Worm (Caenorhabditis elegans) whole organism, L1 larva: ENCODE measurements around the gene C52B9.8.

ENCODE experiments used
- C04F5.9 ChIP-seq: sonication (generic microtip); optimal IDR thresholded peaks from 2 replicates; lab custom pipeline; 2016; ENCODE audit warnings: missing genetic modification characterization, missing compliant biosample characterization
- Y116A8C.19 ChIP-seq: sonication (generic microtip); optimal IDR thresholded peaks from 2 replicates; lab custom pipeline; 2016; ENCODE audit warnings: missing compliant biosample characterization, missing genetic modification characterization, borderline replicate concordance
- alr-1 ChIP-seq: fragments of 200-800 bp; sonication (Bioruptor generic); optimal IDR thresholded peaks from 2 replicates; lab custom pipeline; 2018; ENCODE audit warnings: borderline replicate concordance, mild to moderate bottlenecking, missing genetic modification characterization, missing compliant biosample characterization
- aly-2 ChIP-seq: fragments of 150-350 bp; optimal IDR thresholded peaks from 2 replicates; lab custom pipeline; 2014; ENCODE audit warnings: missing biosample characterization, missing genetic modification characterization
- blmp-1 ChIP-seq: fragments of 150-350 bp; optimal IDR thresholded peaks from 2 replicates; lab custom pipeline; 2014; ENCODE audit warnings: missing biosample characterization, missing genetic modification characterization
- ceh-63 ChIP-seq: fragments of 200-800 bp; sonication (Bioruptor generic); optimal IDR thresholded peaks from 2 replicates; lab custom pipeline; 2018; ENCODE audit warnings: mild to moderate bottlenecking, missing genetic modification characterization, missing compliant biosample characterization
- ceh-8 ChIP-seq: fragments of 200-800 bp; sonication (Bioruptor generic); optimal IDR thresholded peaks from 2 replicates; lab custom pipeline; 2018; ENCODE audit warnings: mild to moderate bottlenecking, missing genetic modification characterization, moderate library complexity, missing compliant biosample characterization
- ceh-88 ChIP-seq: fragments of 200-800 bp; sonication (Bioruptor generic); IDR thresholded peaks from 2 replicates; pipeline ENCODE4 v1.3.6; 2022; ENCODE audit warnings: missing genetic modification characterization, missing compliant biosample characterization
- ceh-90 ChIP-seq: sonication (generic microtip); optimal IDR thresholded peaks from 2 replicates; lab custom pipeline; 2016; ENCODE audit warnings: missing genetic modification characterization, missing compliant biosample characterization
- dsc-1 ChIP-seq: sonication (generic microtip); optimal IDR thresholded peaks from 2 replicates; lab custom pipeline; 2016; ENCODE audit warnings: mild to moderate bottlenecking, missing genetic modification characterization, missing compliant biosample characterization
- efl-1 ChIP-seq, 4 experiments: fragments of 150-350 bp; optimal IDR thresholded peaks in 3 of 4; peaks in 1 of 4; 1 replicate in 1 of 4; 2 replicates in 3 of 4; lab custom pipeline; 2014; ENCODE audit warnings: missing biosample characterization in 2 of 4, missing genetic modification characterization in 2 of 4, missing genetic modification reagents in 2 of 4
- elt-3 ChIP-seq, 6 experiments: fragments of 150-350 bp in 1 of 6; sonication (generic microtip); optimal IDR thresholded peaks; 2 replicates each; lab custom pipeline; 2017 to 2018; ENCODE audit warnings: missing biosample characterization in 6 of 6, missing genetic modification characterization in 6 of 6, inconsistent platforms in 1 of 6
- fkh-10 ChIP-seq: sonication (generic microtip); optimal IDR thresholded peaks from 2 replicates; lab custom pipeline; 2017; ENCODE audit warnings: missing biosample characterization, missing genetic modification reagents, missing genetic modification characterization
- fkh-8 ChIP-seq: sonication (generic microtip); optimal IDR thresholded peaks from 2 replicates; lab custom pipeline; 2016; ENCODE audit warnings: mild to moderate bottlenecking, missing genetic modification characterization, missing compliant biosample characterization
- fos-1 ChIP-seq: fragments of 150-350 bp; optimal IDR thresholded peaks from 2 replicates; lab custom pipeline; 2014; ENCODE audit warnings: missing biosample characterization, missing genetic modification characterization
- hlh-17 ChIP-seq: fragments of 200-800 bp; sonication (Bioruptor generic); optimal IDR thresholded peaks from 2 replicates; lab custom pipeline; 2018; ENCODE audit warnings: missing genetic modification characterization, mild to moderate bottlenecking, missing compliant biosample characterization, moderate library complexity, borderline replicate concordance
- hpl-2 ChIP-seq: fragments of 150-350 bp; optimal IDR thresholded peaks from 2 replicates; lab custom pipeline; 2014; ENCODE audit warnings: missing biosample characterization, missing genetic modification reagents, missing genetic modification characterization
- isw-1 ChIP-seq: fragments of 200-800 bp; sonication (Bioruptor generic); IDR thresholded peaks from 2 replicates; pipeline ENCODE4 v1.3.6; 2022; ENCODE audit warnings: missing genetic modification characterization, missing compliant biosample characterization
- jun-1 ChIP-seq: fragments of 150-350 bp; optimal IDR thresholded peaks from 2 replicates; lab custom pipeline; 2014; ENCODE audit warnings: missing biosample characterization, missing genetic modification reagents, missing genetic modification characterization
- lin-13 ChIP-seq: fragments of 150-350 bp; optimal IDR thresholded peaks from 2 replicates; lab custom pipeline; 2014; ENCODE audit warnings: missing biosample characterization, missing genetic modification reagents, missing genetic modification characterization
- lin-39 ChIP-seq: fragments of 150-350 bp; optimal IDR thresholded peaks from 2 replicates; lab custom pipeline; 2014; ENCODE audit warnings: missing biosample characterization, missing genetic modification reagents, missing genetic modification characterization
- mdl-1 ChIP-seq, 2 experiments: fragments of 150-350 bp; optimal IDR thresholded peaks; 2 replicates each; lab custom pipeline; 2014 to 2017; ENCODE audit warnings: missing biosample characterization in 2 of 2, missing genetic modification characterization in 2 of 2, inconsistent platforms in 1 of 2
- mep-1 ChIP-seq: fragments of 150-350 bp; optimal IDR thresholded peaks from 2 replicates; lab custom pipeline; 2014; ENCODE audit warnings: missing biosample characterization, missing genetic modification characterization
- nhr-11 ChIP-seq: fragments of 150-350 bp; optimal IDR thresholded peaks from 2 replicates; lab custom pipeline; 2014; ENCODE audit warnings: missing biosample characterization, missing genetic modification characterization
- nhr-12 ChIP-seq: sonication (generic microtip); optimal IDR thresholded peaks from 2 replicates; lab custom pipeline; 2017; ENCODE audit warnings: missing biosample characterization, missing genetic modification characterization
- nhr-19 ChIP-seq: fragments of 200-800 bp; sonication (Bioruptor generic); conservative IDR thresholded peaks from 2 replicates; pipeline ENCODE4 v1.3.6; 2022; ENCODE audit warnings: missing genetic modification characterization, missing compliant biosample characterization
- nhr-20 ChIP-seq: sonication (generic microtip); optimal IDR thresholded peaks from 2 replicates; lab custom pipeline; 2016; ENCODE audit warnings: mild to moderate bottlenecking, missing genetic modification characterization, missing compliant biosample characterization
- nhr-28 ChIP-seq: fragments of 150-350 bp; optimal IDR thresholded peaks from 2 replicates; lab custom pipeline; 2014; ENCODE audit warnings: missing biosample characterization, missing genetic modification characterization
- nhr-71 ChIP-seq: sonication (generic microtip); optimal IDR thresholded peaks from 2 replicates; lab custom pipeline; 2016; ENCODE audit warnings: mild to moderate bottlenecking, missing genetic modification characterization, moderate library complexity, missing compliant biosample characterization
- nhr-76 ChIP-seq: sonication (generic microtip); optimal IDR thresholded peaks from 2 replicates; lab custom pipeline; 2017; ENCODE audit warnings: missing biosample characterization, missing genetic modification characterization
- nhr-77 ChIP-seq: fragments of 150-350 bp; optimal IDR thresholded peaks from 2 replicates; lab custom pipeline; 2014; ENCODE audit warnings: missing biosample characterization, missing genetic modification characterization
- nhr-84 ChIP-seq: sonication (generic microtip); optimal IDR thresholded peaks from 2 replicates; lab custom pipeline; 2017; ENCODE audit warnings: missing biosample characterization, missing genetic modification characterization
- nhr-90 ChIP-seq: sonication (generic microtip); optimal IDR thresholded peaks from 2 replicates; lab custom pipeline; 2016; ENCODE audit warnings: mild to moderate bottlenecking, missing genetic modification characterization, missing compliant biosample characterization; ENCODE audit not compliant: poor library complexity
- pag-3 ChIP-seq: sonication (generic microtip); optimal IDR thresholded peaks from 2 replicates; lab custom pipeline; 2017; ENCODE audit warnings: missing genetic modification characterization, mild to moderate bottlenecking, missing compliant biosample characterization, antibody characterized with exemption, borderline replicate concordance; ENCODE audit not compliant: insufficient read depth
- pax-3 ChIP-seq: fragments of 200-800 bp; sonication (Bioruptor generic); optimal IDR thresholded peaks from 2 replicates; lab custom pipeline; 2018; ENCODE audit warnings: mild to moderate bottlenecking, missing genetic modification characterization, moderate library complexity, missing compliant biosample characterization
- pqm-1 ChIP-seq: sonication (generic microtip); optimal IDR thresholded peaks from 3 replicates; lab custom pipeline; 2017; ENCODE audit warnings: missing biosample characterization, missing genetic modification characterization
- snpc-4 ChIP-seq: fragments of 150-350 bp; optimal IDR thresholded peaks from 2 replicates; lab custom pipeline; 2014; ENCODE audit warnings: missing biosample characterization, missing genetic modification characterization
- sup-37 ChIP-seq: fragments of 200-800 bp; sonication (Bioruptor generic); optimal IDR thresholded peaks from 2 replicates; lab custom pipeline; 2018; ENCODE audit warnings: mild to moderate bottlenecking, missing genetic modification characterization, missing compliant biosample characterization
- tbx-2 ChIP-seq: sonication (generic microtip); optimal IDR thresholded peaks from 2 replicates; lab custom pipeline; 2016; ENCODE audit warnings: missing genetic modification characterization, missing compliant biosample characterization
- unc-130 ChIP-seq: fragments of 150-350 bp; optimal IDR thresholded peaks from 2 replicates; lab custom pipeline; 2017; ENCODE audit warnings: missing biosample characterization, missing genetic modification characterization, inconsistent platforms
- unc-30 ChIP-seq: sonication (generic microtip); optimal IDR thresholded peaks from 2 replicates; lab custom pipeline; 2017; ENCODE audit warnings: missing biosample characterization, missing genetic modification characterization
- unc-62 ChIP-seq: fragments of 150-350 bp; optimal IDR thresholded peaks from 2 replicates; lab custom pipeline; 2014; ENCODE audit warnings: missing biosample characterization, missing genetic modification reagents, missing genetic modification characterization
- unc-86 ChIP-seq: sonication (generic microtip); optimal IDR thresholded peaks from 2 replicates; lab custom pipeline; 2016; ENCODE audit warnings: missing genetic modification characterization, missing compliant biosample characterization
- vab-15 ChIP-seq: sonication (generic microtip); optimal IDR thresholded peaks from 2 replicates; lab custom pipeline; 2017; ENCODE audit warnings: missing genotype, mild to moderate bottlenecking, missing genetic modification characterization, missing compliant biosample characterization
- zip-4 ChIP-seq: fragments of 200-800 bp; sonication (Bioruptor generic); optimal IDR thresholded peaks from 2 replicates; lab custom pipeline; 2018; ENCODE audit warnings: mild to moderate bottlenecking, missing genetic modification characterization, moderate library complexity, missing compliant biosample characterization

The C52B9.8 gene

DNA sequence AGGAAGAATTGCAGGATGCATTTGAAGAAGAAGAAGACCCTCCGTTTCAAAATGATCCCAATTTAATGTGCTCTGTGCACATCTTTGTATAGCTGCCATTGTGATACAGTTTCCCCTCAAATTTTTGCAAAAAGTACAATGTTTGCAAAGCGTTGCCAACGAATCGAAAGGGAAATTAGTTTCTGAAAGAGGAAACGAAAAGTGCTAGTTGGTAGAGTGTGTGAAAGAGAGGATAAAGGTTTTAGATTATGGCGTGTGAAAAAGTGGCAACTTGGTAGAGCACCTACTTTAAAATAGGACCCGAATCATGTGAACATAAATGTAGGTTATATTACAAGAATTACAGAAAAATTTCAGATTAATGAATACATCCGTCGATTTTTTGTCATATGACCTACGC is at the start of gene C52B9.8:
Gene C52B9.8 (minus strand): TSS at position 101 of the 400 bp plus-strand sequence.
- TF ChIP-seq fkh-8 (peak; percentile 16), nhr-84 (tag; lab: Kevin White, UChicago) (no peak)
- TF ChIP-seq, all 84 proteins: peak for 1

DNA sequence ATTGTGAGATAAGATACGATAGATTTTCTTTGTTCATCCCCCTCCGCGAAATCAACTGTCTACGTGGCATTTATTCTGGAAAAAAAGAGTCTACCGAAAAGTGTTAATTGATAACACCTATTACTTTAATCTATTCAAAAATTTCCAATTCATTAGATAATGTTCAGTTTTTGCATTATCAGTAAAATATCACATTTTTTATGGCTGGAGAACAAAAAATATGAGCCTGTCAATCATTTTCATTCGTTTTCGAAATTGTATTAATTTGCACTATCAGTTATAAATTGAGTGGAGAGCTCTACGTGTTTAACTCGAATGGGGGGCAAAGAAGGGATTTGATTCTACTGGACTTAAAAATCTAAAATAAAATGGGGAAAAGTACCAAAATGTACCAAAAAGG is 47.5 kb upstream of the C52B9.8 start:
- TF ChIP-seq nhr-76 (tag; lab: Kevin White, UChicago), result no peak
- no peak for TF ChIP-seq nhr-90
- TF ChIP-seq unc-30 (tag; lab: Kevin White, UChicago), result no peak
- no peak for TF ChIP-seq mep-1 (tag; lab: Kevin White, UChicago)
- no peak for TF ChIP-seq Y116A8C.19 (tag; lab: Kevin White, UChicago)
- TF ChIP-seq zip-4, result no peak
- no peak for TF ChIP-seq unc-86 (tag; lab: Kevin White, UChicago)
- no peak for TF ChIP-seq lin-39 (tag; lab: Kevin White, UChicago)
- no peak for TF ChIP-seq snpc-4 (tag; lab: Kevin White, UChicago)
- TF ChIP-seq nhr-77 (tag; lab: Kevin White, UChicago), result no peak
- no peak for TF ChIP-seq mdl-1 (tag; optimal IDR thresholded peaks at IDR 0.05; lab: Kevin White, UChicago)
- no peak for TF ChIP-seq hlh-17 (GFP tag; lab: Kevin White, UChicago)
- no peak for TF ChIP-seq pag-3
- TF ChIP-seq blmp-1 (tag; lab: Kevin White, UChicago), result no peak
- TF ChIP-seq ceh-8 (GFP tag; lab: Kevin White, UChicago), result no peak
- no peak for TF ChIP-seq C04F5.9 (tag; lab: Kevin White, UChicago)
- no peak for TF ChIP-seq dsc-1 (tag; lab: Kevin White, UChicago)

DNA sequence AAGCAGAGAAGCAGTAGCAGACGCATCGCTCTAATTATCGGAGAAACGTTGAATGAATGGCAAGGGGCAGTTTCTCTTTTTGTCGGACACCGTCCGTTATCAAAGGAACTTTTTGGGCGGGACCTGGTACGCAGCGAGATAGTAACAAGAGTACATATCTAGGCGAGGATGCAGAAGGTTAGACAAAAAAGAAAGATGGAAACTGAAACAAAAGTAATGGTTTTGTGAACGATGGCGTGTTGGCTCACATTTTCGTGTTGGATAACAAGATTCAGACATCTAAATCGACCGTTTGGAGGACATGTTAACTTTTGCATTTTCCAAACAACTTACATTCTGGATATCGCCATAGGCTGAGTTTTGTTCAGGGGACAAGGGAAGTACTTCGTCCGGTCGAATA is 45.9 kb upstream of the C52B9.8 start, which contains the start of gene F14H12.6:
Gene F14H12.6 (minus strand): TSS at position 101 of the 400 bp plus-strand sequence.
- TF ChIP-seq efl-1 (optimal IDR thresholded peaks at IDR 0.05; lab: Kevin White, UChicago) (no peak), efl-1 (GFP tag; optimal IDR thresholded peaks at IDR 0.05 in 1 of 2; lab: Kevin White, UChicago) (no peak), nhr-76 (tag; lab: Kevin White, UChicago) (no peak), nhr-28 (tag; lab: Kevin White, UChicago) (no peak), fkh-10 (GFP tag; lab: Kevin White, UChicago) (no peak), unc-86 (tag; lab: Kevin White, UChicago) (no peak), hpl-2 (GFP tag; lab: Kevin White, UChicago) (no peak), isw-1 (no peak), nhr-11 (no peak), unc-130 (tag; lab: Kevin White, UChicago) (no peak), tbx-2 (tag; lab: Kevin White, UChicago) (no peak), nhr-71 (tag; lab: Kevin White, UChicago) (no peak), nhr-19 (no peak), ceh-63 (GFP tag; lab: Kevin White, UChicago) (no peak), nhr-20 (tag; lab: Kevin White, UChicago) (no peak), lin-13 (GFP tag; lab: Kevin White, UChicago) (no peak), nhr-84 (tag; lab: Kevin White, UChicago) (no peak), nhr-77 (tag; lab: Kevin White, UChicago) (no peak), jun-1 (no peak), unc-62 (GFP tag; lab: Kevin White, UChicago) (no peak)

DNA sequence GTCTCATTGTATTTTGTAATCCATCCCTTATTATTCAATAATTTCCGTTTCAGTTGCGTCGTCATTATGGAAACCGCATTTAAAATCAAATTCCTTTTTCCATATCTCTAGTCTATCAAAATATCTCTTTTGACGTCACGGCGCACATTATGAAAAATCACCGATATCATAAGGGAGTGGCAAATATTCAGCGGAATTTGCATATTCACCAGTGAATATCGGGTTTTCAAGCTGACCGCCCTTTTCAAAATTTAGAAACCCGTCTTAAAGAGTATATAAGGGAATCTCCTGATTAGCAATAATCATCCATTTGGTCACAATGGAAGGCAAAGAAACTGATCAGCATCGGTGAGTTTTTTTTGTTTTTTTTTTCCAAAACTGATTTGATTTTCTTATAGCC is 41.8 kb upstream of the C52B9.8 start, which contains the start of gene col-165:
Gene col-165 (plus strand): TSS at position 301 of the 400 bp plus-strand sequence.
- TF ChIP-seq nhr-84 (tag; lab: Kevin White, UChicago) (no peak), fos-1 (tag; lab: Kevin White, UChicago) (no peak), ceh-88 (GFP tag; lab: Robert Waterston, UW) (no peak), ceh-90 (tag; lab: Kevin White, UChicago) (no peak), aly-2 (tag; lab: Kevin White, UChicago) (no peak), pqm-1 (tag; lab: Kevin White, UChicago) (no peak), vab-15 (tag; lab: Kevin White, UChicago) (no peak), nhr-77 (tag; lab: Kevin White, UChicago) (no peak), unc-62 (GFP tag; lab: Kevin White, UChicago) (no peak), pax-3 (no peak), sup-37 (GFP tag; lab: Kevin White, UChicago) (no peak), mep-1 (tag; lab: Kevin White, UChicago) (no peak), snpc-4 (tag; lab: Kevin White, UChicago) (no peak), nhr-12 (tag; lab: Kevin White, UChicago) (no peak), unc-86 (tag; lab: Kevin White, UChicago) (no peak), nhr-28 (tag; lab: Kevin White, UChicago) (no peak), fkh-10 (GFP tag; lab: Kevin White, UChicago) (no peak), alr-1 (tag; lab: Kevin White, UChicago) (no peak), elt-3 (tag; optimal IDR thresholded peaks at IDR 0.05; lab: Kevin White, UChicago) (no peak), lin-39 (tag; lab: Kevin White, UChicago) (no peak)
- TF ChIP-seq, all 84 proteins: peak for 0
